Worm (Caenorhabditis elegans) whole organism, young adult: ENCODE results near the gene ptr-13.

Experiments used
- F33H1.4 ChIP-seq: fragments of 200-800 bp; sonication (Bioruptor generic); IDR thresholded peaks from 2 replicates; pipeline ENCODE4 v1.3.6; 2022; ENCODE audit warnings: missing genetic modification reagents, missing genetic modification characterization, missing compliant biosample characterization
- ZK185.1 ChIP-seq: sonication (generic microtip); optimal IDR thresholded peaks from 2 replicates; lab custom pipeline; 2016; ENCODE audit warnings: mild to moderate bottlenecking, missing genetic modification characterization, missing compliant biosample characterization; ENCODE audit not compliant: poor library complexity, severe bottlenecking
- aptf-3 ChIP-seq: fragments of 200-800 bp; sonication (Bioruptor generic); IDR thresholded peaks from 2 replicates; pipeline ENCODE4 v1.3.6; 2022; ENCODE audit warnings: missing genetic modification characterization, missing compliant biosample characterization
- ceh-91 ChIP-seq: fragments of 200-800 bp; sonication (Bioruptor generic); IDR thresholded peaks from 2 replicates; pipeline ENCODE4 v1.3.6; 2022; ENCODE audit warnings: missing genetic modification reagents, missing genetic modification characterization, missing compliant biosample characterization
- nhr-80 ChIP-seq: sonication (generic microtip); optimal IDR thresholded peaks from 2 replicates; lab custom pipeline; 2016; ENCODE audit warnings: missing genetic modification characterization, missing compliant biosample characterization
- rcor-1 ChIP-seq: fragments of 200-800 bp; sonication (Bioruptor generic); IDR thresholded peaks from 2 replicates; pipeline ENCODE4 v1.3.6; 2022; ENCODE audit warnings: missing genetic modification reagents, missing genetic modification characterization, missing compliant biosample characterization
- ztf-22 ChIP-seq: fragments of 200-800 bp; sonication (Bioruptor generic); optimal IDR thresholded peaks from 2 replicates; lab custom pipeline; 2018; ENCODE audit warnings: mild to moderate bottlenecking, missing genetic modification characterization, moderate library complexity, missing compliant biosample characterization
- ztf-26 ChIP-seq: sonication (generic microtip); optimal IDR thresholded peaks from 2 replicates; lab custom pipeline; 2017; ENCODE audit warnings: missing genetic modification characterization, missing compliant biosample characterization
- ztf-6 ChIP-seq: fragments of 200-800 bp; sonication (Bioruptor generic); IDR thresholded peaks from 2 replicates; pipeline ENCODE4 v1.3.6; 2022; ENCODE audit warnings: missing genetic modification reagents, missing genetic modification characterization, missing compliant biosample characterization

DNA sequence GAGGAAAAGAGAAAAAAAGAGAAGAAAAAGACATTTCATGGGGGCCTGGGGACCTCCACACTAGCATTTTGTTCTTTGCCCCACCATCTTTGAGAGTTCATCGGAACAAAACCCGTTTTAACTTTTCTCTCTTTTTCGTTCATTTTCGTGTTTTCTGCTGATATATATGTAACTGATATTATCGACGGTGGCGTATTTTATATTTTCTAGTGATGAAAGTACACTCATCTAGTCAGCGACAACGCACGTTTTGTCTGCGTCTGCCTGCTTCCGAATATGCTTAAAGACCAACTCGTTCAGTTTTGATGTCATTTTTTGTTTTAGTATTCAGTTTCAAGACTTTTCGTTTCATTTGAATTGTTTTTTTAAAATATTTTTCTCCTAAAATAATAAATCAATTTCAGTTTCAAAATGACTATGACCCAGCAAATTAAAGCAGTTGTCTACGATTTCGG lies 19.0 kb upstream of the ptr-13 start, which contains the start of gene bigr-1:
- TF ChIP-seq ztf-22 (GFP tag; lab: Kevin White, UChicago) (no peak), ceh-91 (GFP tag; lab: Robert Waterston, UW) (no peak), F33H1.4 (no peak), ztf-6 (GFP tag; lab: Robert Waterston, UW) (no peak), nhr-80 (tag; lab: Kevin White, UChicago) (peak; percentile 61), rcor-1 (GFP tag; lab: Robert Waterston, UW) (no peak), aptf-3 (GFP tag; lab: Robert Waterston, UW) (no peak), ztf-26 (no peak), ZK185.1 (tag; lab: Kevin White, UChicago) (no peak)
